Fruit fly (Drosophila melanogaster) whole organism, larva: ENCODE data around the gene ppk21.

Experiments used
- noc ChIP-seq: fragments of 200-800 bp; sonication (Bioruptor generic); optimal IDR thresholded peaks from 3 replicates; lab custom pipeline; 2019; ENCODE audit warnings: missing biosample characterization, mild to moderate bottlenecking, missing genetic modification characterization, moderate library complexity

ppk21 gene

DNA sequence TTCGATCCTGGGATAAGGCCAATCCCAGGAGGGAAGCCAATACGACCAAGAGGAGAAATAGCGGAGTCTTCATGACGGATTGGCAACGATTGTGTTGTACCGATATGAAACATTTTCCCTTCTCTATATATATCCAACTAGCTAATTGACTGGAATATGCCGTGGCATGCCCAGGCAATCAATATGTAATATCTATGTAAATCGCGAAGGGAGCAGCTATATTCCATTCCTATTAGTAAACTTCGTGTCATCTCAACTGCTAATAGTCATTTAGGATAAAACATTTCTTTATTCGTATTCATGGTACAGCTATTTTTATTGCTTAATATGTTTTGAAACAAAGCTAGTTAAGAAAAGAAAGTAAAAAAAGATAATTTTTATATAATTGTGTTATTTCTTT lies 50.7 kb downstream of the ppk21 start, which contains the start of gene Dup99B:
Gene Dup99B (minus strand): TSS at position 101 of the 400 bp plus-strand sequence.
- no peak for TF ChIP-seq noc (tag; lab: Kevin White, UChicago)

DNA sequence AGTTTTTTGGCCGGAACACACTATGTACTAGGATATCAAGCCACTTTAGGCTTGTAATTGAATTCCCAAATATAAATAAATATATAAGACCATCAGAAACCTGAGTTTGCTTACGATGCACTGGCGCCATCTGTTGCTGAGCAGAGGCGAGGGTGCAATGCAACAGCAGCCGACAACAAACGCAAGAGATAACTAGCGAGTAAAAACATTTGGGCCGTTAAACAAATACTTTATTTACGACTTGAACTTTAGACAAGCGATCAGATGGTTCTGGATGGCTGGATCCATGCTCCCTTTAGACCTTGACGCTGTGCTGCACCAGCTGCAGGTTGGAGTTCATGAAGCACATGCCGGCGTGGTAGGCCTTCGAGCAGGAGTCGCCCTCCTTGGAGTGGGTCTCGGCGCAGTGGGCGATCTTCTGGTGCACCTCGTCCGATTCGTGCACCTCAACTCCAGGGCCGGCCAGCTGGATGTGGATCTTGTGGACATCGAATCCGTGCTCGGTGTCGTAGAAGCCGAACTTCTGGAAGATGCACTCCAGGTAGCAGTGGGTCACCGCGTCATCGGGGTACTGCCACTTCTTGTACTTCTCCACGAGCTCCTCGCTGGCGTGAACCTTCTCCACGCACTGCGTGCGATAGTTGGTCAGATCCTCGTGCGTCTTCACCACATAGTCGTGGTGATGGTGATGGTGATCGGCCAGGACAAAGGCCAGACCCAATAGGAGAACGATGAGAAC lies 51.6 kb downstream of the ppk21 start:
- TF ChIP-seq noc (tag; lab: Kevin White, UChicago) = no peak
